Worm (Caenorhabditis elegans) whole organism, L4 larva: ENCODE data around the gene nhr-182.

ENCODE experiments used
- F10B5.3 ChIP-seq: sonication (generic microtip); optimal IDR thresholded peaks from 2 replicates; lab custom pipeline; 2016; ENCODE audit warnings: mild to moderate bottlenecking, missing genetic modification characterization, missing compliant biosample characterization
- F37D6.2 ChIP-seq: sonication (generic microtip); optimal IDR thresholded peaks from 2 replicates; lab custom pipeline; 2016; ENCODE audit warnings: mild to moderate bottlenecking, missing genetic modification characterization, missing compliant biosample characterization
- T20F7.1 ChIP-seq: fragments of 200-800 bp; sonication (Bioruptor generic); optimal IDR thresholded peaks from 2 replicates; lab custom pipeline; 2018; ENCODE audit warnings: mild to moderate bottlenecking, missing genetic modification characterization, missing compliant biosample characterization
- Y48G9A.11 ChIP-seq: fragments of 200-800 bp; sonication (Bioruptor generic); IDR thresholded peaks from 2 replicates; pipeline ENCODE4 v1.3.6; 2022; ENCODE audit warnings: missing genetic modification reagents, missing genetic modification characterization, missing compliant biosample characterization
- Y5F2A.4 ChIP-seq: fragments of 200-800 bp; sonication (Bioruptor generic); optimal IDR thresholded peaks from 2 replicates; lab custom pipeline; 2018; ENCODE audit warnings: mild to moderate bottlenecking, missing genetic modification characterization, missing compliant biosample characterization
- aha-1 ChIP-seq: fragments of 150-350 bp; peaks from one replicate; lab custom pipeline; 2014; ENCODE audit warnings: missing biosample characterization, missing genetic modification characterization
- aly-2 ChIP-seq: sonication (generic microtip); optimal IDR thresholded peaks from 2 replicates; lab custom pipeline; 2018; ENCODE audit warnings: missing biosample characterization, missing genetic modification characterization
- ceh-32 ChIP-seq: sonication (generic microtip); optimal IDR thresholded peaks from 2 replicates; lab custom pipeline; 2016; ENCODE audit warnings: mild to moderate bottlenecking, missing genetic modification characterization, missing compliant biosample characterization; ENCODE audit not compliant: poor library complexity
- ctbp-1 ChIP-seq: fragments of 200-800 bp; sonication (Bioruptor generic); IDR thresholded peaks from 2 replicates; pipeline ENCODE4 v1.3.6; 2022; ENCODE audit warnings: missing genetic modification reagents, missing genetic modification characterization, missing compliant biosample characterization
- daf-16 ChIP-seq, 3 experiments: sonication (generic microtip); optimal IDR thresholded peaks; 2 replicates each; lab custom pipeline; 2016 to 2017; ENCODE audit warnings: missing genetic modification characterization in 3 of 3, missing genetic modification reagents in 3 of 3, mild to moderate bottlenecking in 2 of 3, missing compliant biosample characterization in 2 of 3, missing biosample characterization in 1 of 3, moderate library complexity in 1 of 3
- dmd-8 ChIP-seq: fragments of 200-800 bp; sonication (Bioruptor generic); IDR thresholded peaks from 2 replicates; pipeline ENCODE4 v1.3.6; 2022; ENCODE audit warnings: missing genetic modification characterization, missing compliant biosample characterization
- dmd-9 ChIP-seq: fragments of 200-800 bp; sonication (Bioruptor generic); IDR thresholded peaks from 2 replicates; pipeline ENCODE4 v1.3.6; 2022; ENCODE audit warnings: missing genetic modification reagents, missing genetic modification characterization, missing compliant biosample characterization
- dve-1 ChIP-seq: sonication (generic microtip); optimal IDR thresholded peaks from 2 replicates; lab custom pipeline; 2017; ENCODE audit warnings: antibody characterized with exemption, mild to moderate bottlenecking, missing genetic modification characterization, missing compliant biosample characterization; ENCODE audit not compliant: insufficient read depth
- egl-27 ChIP-seq: sonication (generic microtip); optimal IDR thresholded peaks from 3 replicates; lab custom pipeline; 2017; ENCODE audit warnings: missing biosample characterization, missing genetic modification reagents, missing genetic modification characterization
- egl-43 ChIP-seq: fragments of 200-800 bp; sonication (Bioruptor generic); IDR thresholded peaks from 2 replicates; pipeline ENCODE4 v1.3.6; 2022; ENCODE audit warnings: missing genetic modification reagents, missing genetic modification characterization, missing compliant biosample characterization
- fos-1 ChIP-seq: fragments of 150-350 bp; optimal IDR thresholded peaks from 2 replicates; lab custom pipeline; 2014; ENCODE audit warnings: missing biosample characterization, missing genetic modification characterization
- gei-8 ChIP-seq: fragments of 200-800 bp; sonication (Bioruptor generic); optimal IDR thresholded peaks from 2 replicates; lab custom pipeline; 2018; ENCODE audit warnings: mild to moderate bottlenecking, missing genetic modification characterization, missing compliant biosample characterization
- hif-1 ChIP-seq, 2 experiments: sonication (generic microtip); optimal IDR thresholded peaks; 2 replicates each; lab custom pipeline; 2016 to 2017; ENCODE audit warnings: missing compliant biosample characterization in 2 of 2, missing genetic modification characterization in 2 of 2, missing genetic modification reagents in 2 of 2, missing genotype in 2 of 2, mild to moderate bottlenecking in 1 of 2
- hlh-11 ChIP-seq: fragments of 200-800 bp; sonication (Bioruptor generic); optimal IDR thresholded peaks from 2 replicates; lab custom pipeline; 2018; ENCODE audit warnings: mild to moderate bottlenecking, missing genetic modification characterization, missing compliant biosample characterization
- hlh-30 ChIP-seq: sonication (generic microtip); optimal IDR thresholded peaks from 2 replicates; lab custom pipeline; 2017; ENCODE audit warnings: antibody characterized with exemption, mild to moderate bottlenecking, missing genetic modification characterization, missing compliant biosample characterization; ENCODE audit not compliant: insufficient read depth
- hmg-1.1 ChIP-seq: fragments of 200-800 bp; sonication (Bioruptor generic); IDR thresholded peaks from 2 replicates; pipeline ENCODE4 v1.3.6; 2022; ENCODE audit warnings: missing genetic modification reagents, missing genetic modification characterization, missing compliant biosample characterization
- lim-7 ChIP-seq: fragments of 200-800 bp; sonication (Bioruptor generic); IDR thresholded peaks from 2 replicates; pipeline ENCODE4 v1.3.6; 2022; ENCODE audit warnings: missing genetic modification characterization, missing compliant biosample characterization
- lin-13 ChIP-seq: fragments of 150-350 bp; optimal IDR thresholded peaks from 2 replicates; lab custom pipeline; 2014; ENCODE audit warnings: missing biosample characterization, missing genetic modification reagents, missing genetic modification characterization
- lin-38 ChIP-seq: fragments of 200-800 bp; sonication (Bioruptor generic); IDR thresholded peaks from 2 replicates; pipeline ENCODE4 v1.3.6; 2022; ENCODE audit warnings: missing genetic modification reagents, missing genetic modification characterization, missing compliant biosample characterization
- lin-39 ChIP-seq: fragments of 150-350 bp; optimal IDR thresholded peaks from 2 replicates; lab custom pipeline; 2014; ENCODE audit warnings: missing biosample characterization, missing genetic modification reagents, missing genetic modification characterization
- lir-3 ChIP-seq: sonication (generic microtip); optimal IDR thresholded peaks from 2 replicates; lab custom pipeline; 2016; ENCODE audit warnings: mild to moderate bottlenecking, missing genetic modification characterization, missing compliant biosample characterization
- lsy-2 ChIP-seq, 2 experiments: fragments of 150-350 bp in 1 of 2; sonication (generic microtip) in 1 of 2; optimal IDR thresholded peaks; 2 replicates each; lab custom pipeline; 2014 to 2017; ENCODE audit warnings: missing biosample characterization in 2 of 2, missing genetic modification characterization in 2 of 2
- mdl-1 ChIP-seq, 2 experiments: fragments of 150-350 bp in 1 of 2; sonication (generic microtip) in 1 of 2; optimal IDR thresholded peaks; 2 replicates each; lab custom pipeline; 2014 to 2017; ENCODE audit warnings: missing biosample characterization in 2 of 2, missing genetic modification characterization in 2 of 2
- mep-1 ChIP-seq: fragments of 150-350 bp; sonication (generic microtip); optimal IDR thresholded peaks from 3 replicates; lab custom pipeline; 2014; ENCODE audit warnings: missing biosample characterization, missing genetic modification characterization
- mes-2 ChIP-seq: sonication (generic microtip); optimal IDR thresholded peaks from 2 replicates; lab custom pipeline; 2016; ENCODE audit warnings: missing genotype, mild to moderate bottlenecking, missing genetic modification characterization, missing compliant biosample characterization; ENCODE audit not compliant: poor library complexity, severe bottlenecking
- nhr-102 ChIP-seq: sonication (generic microtip); optimal IDR thresholded peaks from 2 replicates; lab custom pipeline; 2016; ENCODE audit warnings: mild to moderate bottlenecking, missing genetic modification characterization, moderate library complexity, missing compliant biosample characterization
- nhr-111 ChIP-seq: fragments of 200-800 bp; sonication (Bioruptor generic); optimal IDR thresholded peaks from 2 replicates; lab custom pipeline; 2018; ENCODE audit warnings: mild to moderate bottlenecking, missing genetic modification characterization, missing compliant biosample characterization
- nhr-28 ChIP-seq: fragments of 150-350 bp; optimal IDR thresholded peaks from 2 replicates; lab custom pipeline; 2014; ENCODE audit warnings: missing biosample characterization, missing genetic modification characterization
- nhr-6 ChIP-seq: fragments of 150-350 bp; optimal IDR thresholded peaks from 2 replicates; lab custom pipeline; 2014; ENCODE audit warnings: missing biosample characterization, missing genetic modification characterization
- pqm-1 ChIP-seq: sonication (generic microtip); optimal IDR thresholded peaks from 2 replicates; lab custom pipeline; 2017; ENCODE audit warnings: missing biosample characterization, missing genetic modification characterization
- rbr-2 ChIP-seq: sonication (generic microtip); optimal IDR thresholded peaks from 2 replicates; lab custom pipeline; 2016; ENCODE audit warnings: missing genotype, missing genetic modification characterization, missing compliant biosample characterization
- saeg-2 ChIP-seq: fragments of 200-800 bp; sonication (Bioruptor generic); IDR thresholded peaks from 2 replicates; pipeline ENCODE4 v1.3.6; 2022; ENCODE audit warnings: missing genetic modification reagents, missing genetic modification characterization, missing compliant biosample characterization
- sdz-12 ChIP-seq: fragments of 200-800 bp; sonication (Bioruptor generic); optimal IDR thresholded peaks from 2 replicates; lab custom pipeline; 2018; ENCODE audit warnings: mild to moderate bottlenecking, missing genetic modification characterization, missing compliant biosample characterization
- set-16 ChIP-seq: fragments of 200-800 bp; sonication (Bioruptor generic); IDR thresholded peaks from 2 replicates; pipeline ENCODE4 v1.3.6; 2022; ENCODE audit warnings: missing genetic modification reagents, missing genetic modification characterization, missing compliant biosample characterization
- spr-3 ChIP-seq: fragments of 200-800 bp; sonication (Bioruptor generic); optimal IDR thresholded peaks from 2 replicates; lab custom pipeline; 2018; ENCODE audit warnings: mild to moderate bottlenecking, missing genetic modification characterization, missing compliant biosample characterization
- unc-62 ChIP-seq, 3 experiments: fragments of 150-350 bp in 1 of 3; sonication (generic microtip); optimal IDR thresholded peaks in 2 of 3; peaks in 1 of 3; 1 replicate in 1 of 3; 2 replicates in 2 of 3; lab custom pipeline; 2014 to 2017; ENCODE audit warnings: missing biosample characterization in 3 of 3, missing genetic modification characterization in 3 of 3, missing genetic modification reagents in 3 of 3, missing genotype in 1 of 3
- ztf-11 ChIP-seq: fragments of 150-350 bp; optimal IDR thresholded peaks from 2 replicates; lab custom pipeline; 2014; ENCODE audit warnings: missing biosample characterization, missing genetic modification characterization

Gene nhr-182

ce11 chrV:2285107-2285506, 25.4 kb upstream of the nhr-182 start, which contains the start of gene nhr-227:
TSS of gene nhr-227 (plus strand) at chrV:2285432.
- TF ChIP-seq lir-3 (tag; lab: Kevin White, UChicago) (no peak), T20F7.1 (peak; percentile 33), nhr-111 (GFP tag; lab: Kevin White, UChicago) (no peak), hlh-30 (peak; percentile 12), aha-1 (tag; lab: Kevin White, UChicago) (peak; percentile 75), egl-43 (GFP tag; lab: Robert Waterston, UW) (no peak), F10B5.3 (no peak), ztf-11 (no peak), dve-1 (tag; lab: Kevin White, UChicago) (peak; percentile 31), nhr-28 (tag; lab: Kevin White, UChicago) (peak; percentile 51), mep-1 (tag; lab: Kevin White, UChicago) (no peak)

- TF ChIP-seq lim-7 (GFP tag; lab: Robert Waterston, UW) (no peak), pqm-1 (tag; lab: Kevin White, UChicago) (peak; percentile 57), aly-2 (tag; lab: Kevin White, UChicago) (no peak), hmg-1.1 (GFP tag; lab: Robert Waterston, UW) (0 out of 2 replicates have a peak, but pooled peaks have one; percentile 28), nhr-6 (tag; lab: Kevin White, UChicago) (peak; percentile 21), ztf-11 (no peak), daf-16 (GFP tag; optimal IDR thresholded peaks at IDR 0.05; lab: Kevin White, UChicago) (no peak), daf-16 (tag; optimal IDR thresholded peaks at IDR 0.05; lab: Kevin White, UChicago) (peak; percentile 49), egl-43 (GFP tag; lab: Robert Waterston, UW) (no peak), spr-3 (GFP tag; lab: Kevin White, UChicago) (no peak), lsy-2 (tag; optimal IDR thresholded peaks at IDR 0.05; lab: Kevin White, UChicago) (peak in 1 of 2 experiments; percentile 54), F37D6.2 (tag; lab: Kevin White, UChicago) (no peak), hif-1 (tag; optimal IDR thresholded peaks at IDR 0.05; lab: Kevin White, UChicago) (peak in 1 of 2 experiments; percentile 12), fos-1 (tag; lab: Kevin White, UChicago) (no peak), dve-1 (tag; lab: Kevin White, UChicago) (peak; percentile 55), mes-2 (tag; lab: Kevin White, UChicago) (peak; percentile 68), dmd-9 (GFP tag; lab: Robert Waterston, UW) (no peak), gei-8 (GFP tag; lab: Kevin White, UChicago) (no peak), hlh-30 (peak; percentile 47), ctbp-1 (GFP tag; lab: Robert Waterston, UW) (no peak), nhr-28 (tag; lab: Kevin White, UChicago) (peak; percentile 81), lin-38 (GFP tag; lab: Robert Waterston, UW) (no peak), mep-1 (tag; lab: Kevin White, UChicago) (peak; percentile 62), mdl-1 (tag; optimal IDR thresholded peaks at IDR 0.05; lab: Kevin White, UChicago) (peak in 1 of 2 experiments; percentile 58), aha-1 (tag; lab: Kevin White, UChicago) (peak; percentile 90)
These were observed 21.8 kb upstream of the nhr-182 start, which contains the start of gene nhr-228 for ce11 chrV:2281499-2281898. TSS of gene nhr-228 (plus strand) at chrV:2281759.

ce11 chrV:2278543-2278942, 18.8 kb upstream of the nhr-182 start, which contains the start of gene fbxa-137:
TSS of gene fbxa-137 (plus strand) at chrV:2278816.
- TF ChIP-seq unc-62 (GFP tag; optimal IDR thresholded peaks at IDR 0.05 in 1 of 2; lab: Kevin White, UChicago) = peak in 1 of 2 experiments; percentile 69
- no peak for TF ChIP-seq unc-62 (tag; optimal IDR thresholded peaks at IDR 0.05; lab: Kevin White, UChicago)
- no peak for TF ChIP-seq saeg-2 (GFP tag; lab: Robert Waterston, UW)
- TF ChIP-seq, all 104 proteins: peak for 1

ce11 chrV:2278052-2278451, 18.3 kb upstream of the nhr-182 start, which contains the start of gene nhr-59:
TSS of gene nhr-59 (minus strand) at chrV:2278265.
- no peak for TF ChIP-seq ctbp-1 (GFP tag; lab: Robert Waterston, UW)
- no peak for TF ChIP-seq egl-27 (tag; lab: Kevin White, UChicago)
- TF ChIP-seq hmg-1.1 (GFP tag; lab: Robert Waterston, UW) = no peak
- TF ChIP-seq lin-13 (GFP tag; lab: Kevin White, UChicago) = no peak
- no peak for TF ChIP-seq lin-39 (tag; lab: Kevin White, UChicago)
- no peak for TF ChIP-seq set-16
- TF ChIP-seq dmd-8 = no peak
- peak; percentile 7 for TF ChIP-seq mes-2 (tag; lab: Kevin White, UChicago)
- peak in 1 of 2 experiments; percentile 9 for TF ChIP-seq mdl-1 (tag; optimal IDR thresholded peaks at IDR 0.05; lab: Kevin White, UChicago)
- TF ChIP-seq F10B5.3 = no peak
- no peak for TF ChIP-seq ztf-11
- TF ChIP-seq nhr-102 (tag; lab: Kevin White, UChicago) = no peak
- TF ChIP-seq rbr-2 (tag; lab: Kevin White, UChicago) = no peak
- TF ChIP-seq hlh-11 = peak; percentile 42
- peak; percentile 17 for TF ChIP-seq pqm-1 (tag; lab: Kevin White, UChicago)
- TF ChIP-seq Y48G9A.11 = no peak
- no peak for TF ChIP-seq sdz-12 (GFP tag; lab: Kevin White, UChicago)
- no peak for TF ChIP-seq ceh-32 (tag; lab: Kevin White, UChicago)
- no peak for TF ChIP-seq Y5F2A.4 (GFP tag; lab: Kevin White, UChicago)
